Fruit fly (Drosophila melanogaster): ENCODE data around the gene CG12713.

Gene CG12713

DNA sequence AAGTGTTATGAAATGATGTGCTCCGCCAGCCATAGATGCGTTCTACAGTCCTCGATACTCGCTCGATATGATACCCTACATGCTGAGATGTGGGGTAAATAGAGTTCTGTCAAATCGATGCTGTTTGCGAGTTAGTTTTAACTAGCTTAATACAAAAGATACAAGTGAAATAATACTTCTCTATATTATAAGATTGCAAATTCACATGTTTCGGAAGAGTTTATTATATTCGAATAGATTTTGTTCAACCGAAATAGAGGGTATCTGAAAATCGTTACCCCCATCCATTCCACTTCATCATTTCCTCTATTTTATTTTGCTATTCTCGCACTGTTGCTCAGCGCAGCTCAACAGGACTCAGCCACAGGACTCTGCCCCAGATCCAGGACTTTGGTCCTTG lies 38.0 kb upstream of the CG12713 start (continued):
- TF ChIP-seq Vsx1 (GFP tag; optimal IDR thresholded peaks at IDR 0.05): no peak
- 0 out of 3 replicates have a peak, but pooled peaks have one; percentile 9 for TF ChIP-seq CG14050 (GFP tag; IDR thresholded peaks at IDR 0.05)
- no peak for TF ChIP-seq CG9932 (GFP tag; IDR thresholded peaks at IDR 0.05)
- no peak for TF ChIP-seq zf30C (GFP tag; optimal IDR thresholded peaks at IDR 0.05)
- TF ChIP-seq CG13424 (tag; optimal IDR thresholded peaks at IDR 0.05): peak; percentile 34
- no peak for TF ChIP-seq kah (GFP tag; optimal IDR thresholded peaks at IDR 0.05)
- TF ChIP-seq PHDP (tag; optimal IDR thresholded peaks at IDR 0.05): peak; percentile 23
- no peak for TF ChIP-seq Ptx1 (GFP tag; IDR thresholded peaks at IDR 0.05)
- no peak for TF ChIP-seq Doc2 (GFP tag; IDR thresholded peaks at IDR 0.05)
- TF ChIP-seq CG12744 (GFP tag; optimal IDR thresholded peaks at IDR 0.05): no peak
- no peak for TF ChIP-seq CG6683 (GFP tag; optimal IDR thresholded peaks at IDR 0.05)
- no peak for TF ChIP-seq da (GFP tag; optimal IDR thresholded peaks at IDR 0.05)
- no peak for TF ChIP-seq CG42726 (GFP tag; IDR thresholded peaks at IDR 0.05; ENCODE audit: partially characterized antibody)
- no peak for TF ChIP-seq fu2 (GFP tag; optimal IDR thresholded peaks at IDR 0.05)
- TF ChIP-seq gem (tag; optimal IDR thresholded peaks at IDR 0.05): peak; percentile 70
- TF ChIP-seq CG14441 (GFP tag; IDR thresholded peaks at IDR 0.05): no peak
- no peak for TF ChIP-seq CG8359 (GFP tag; optimal IDR thresholded peaks at IDR 0.05; ENCODE audit: borderline replicate concordance)
- TF ChIP-seq HLHmδ (GFP tag; optimal IDR thresholded peaks at IDR 0.05): no peak
- TF ChIP-seq CG6813 (GFP tag; optimal IDR thresholded peaks at IDR 0.05): no peak
- peak; percentile 1 for TF ChIP-seq CG5245 (GFP tag; optimal IDR thresholded peaks at IDR 0.05)
- no peak for TF ChIP-seq CG33213 (GFP tag; optimal IDR thresholded peaks at IDR 0.05)
- TF ChIP-seq Hr39 (optimal IDR thresholded peaks at IDR 0.05): no peak
- peak; percentile 21 for TF ChIP-seq CG12219 (GFP tag; optimal IDR thresholded peaks at IDR 0.05)
- no peak for TF ChIP-seq CG11560 (tag; IDR thresholded peaks at IDR 0.05)
- no peak for TF ChIP-seq Optix (GFP tag; IDR thresholded peaks at IDR 0.05)
- TF ChIP-seq slou (GFP tag; optimal IDR thresholded peaks at IDR 0.05): no peak
- TF ChIP-seq MTF-1 (GFP tag; optimal IDR thresholded peaks at IDR 0.05; ENCODE audit: borderline replicate concordance): no peak
- no peak for TF ChIP-seq gt (GFP tag; IDR thresholded peaks at IDR 0.05)
- TF ChIP-seq ci (GFP tag; IDR thresholded peaks at IDR 0.05): peak; percentile 71; the same call in 2 of the 3 replicates
- no peak for TF ChIP-seq Stat92E (GFP tag; optimal IDR thresholded peaks at IDR 0.05)
- TF ChIP-seq HmgD (GFP tag; optimal IDR thresholded peaks at IDR 0.05): no peak
- TF ChIP-seq CG11247 (GFP tag; IDR thresholded peaks at IDR 0.05): no peak
- TF ChIP-seq knrl (GFP tag; IDR thresholded peaks at IDR 0.05; ENCODE audit: partially characterized antibody): no peak
- TF ChIP-seq wek (GFP tag; optimal IDR thresholded peaks at IDR 0.05): no peak
- TF ChIP-seq CG17612 (GFP tag; IDR thresholded peaks at IDR 0.05): no peak
- TF ChIP-seq CG7372 (GFP tag; IDR thresholded peaks at IDR 0.05): no peak
- TF ChIP-seq Oaz (GFP tag; IDR thresholded peaks at IDR 0.05): no peak
- TF ChIP-seq CG16863 (GFP tag; optimal IDR thresholded peaks at IDR 0.05): no peak
- peak; percentile 0 for TF ChIP-seq caup (GFP tag; optimal IDR thresholded peaks at IDR 0.05; ENCODE audit: severe bottlenecking)
- no peak for TF ChIP-seq MESR4 (GFP tag; optimal IDR thresholded peaks at IDR 0.05)
- no peak for TF ChIP-seq Jarid2 (GFP tag; optimal IDR thresholded peaks at IDR 0.05)
- peak; percentile 24 for TF ChIP-seq CG1602 (GFP tag; optimal IDR thresholded peaks at IDR 0.05)
- TF ChIP-seq CG10543 (GFP tag; optimal IDR thresholded peaks at IDR 0.05): no peak
- TF ChIP-seq odd (GFP tag; optimal IDR thresholded peaks at IDR 0.05): no peak
- no peak for TF ChIP-seq CG30020 (tag; optimal IDR thresholded peaks at IDR 0.05)
- peak in 1 of 2 experiments; percentile 39 for TF ChIP-seq Hr51 (GFP tag; optimal IDR thresholded peaks at IDR 0.05)
- no peak for TF ChIP-seq NfI (GFP tag; optimal IDR thresholded peaks at IDR 0.05)
- TF ChIP-seq Rfx (GFP tag; IDR thresholded peaks at IDR 0.05): no peak
- TF ChIP-seq Atf3 (GFP tag; optimal IDR thresholded peaks at IDR 0.05): peak; percentile 20
- no peak for TF ChIP-seq sqz (GFP tag; optimal IDR thresholded peaks at IDR 0.05)
- TF ChIP-seq CG7987 (GFP tag; optimal IDR thresholded peaks at IDR 0.05): no peak

All from whole organism, embryonic.